Fruit fly (Drosophila melanogaster) S2 (cell line): ENCODE measurements around the gene Sap47.
A peak's percentile ranks its signal among the peaks of the same experiment; 100 is the strongest.

Experiments
- CG8478 ChIP-seq: fragments of >200 bp; optimal IDR thresholded peaks from 2 replicates; lab custom pipeline; 2018
- CTCF ChIP-seq, 2 experiments: fragments of >200 bp; optimal IDR thresholded peaks; 2 replicates each; lab custom pipeline; 2018

dm6 chr3R:15934952-15935351 lies at the start of gene Sap47:
- no peak for TF ChIP-seq CG8478 (lab: Kevin White, UChicago)
- peak in 1 of 2 experiments; percentile 38 for TF ChIP-seq CTCF (optimal IDR thresholded peaks at IDR 0.05; lab: Kevin White, UChicago)
